Worm (Caenorhabditis elegans) whole organism, late embryonic: ENCODE results near the gene rft-2.

Experiments used
- K02D7.2 ChIP-seq: sonication (generic microtip); optimal IDR thresholded peaks from 2 replicates; lab custom pipeline; 2017; ENCODE audit warnings: mild to moderate bottlenecking, missing genetic modification characterization, missing compliant biosample characterization
- T23F11.4 ChIP-seq: fragments of 200-800 bp; sonication (Bioruptor generic); optimal IDR thresholded peaks from 2 replicates; lab custom pipeline; 2018; ENCODE audit warnings: mild to moderate bottlenecking, missing genetic modification characterization, missing compliant biosample characterization
- Y22D7AL.16 ChIP-seq: sonication (generic microtip); optimal IDR thresholded peaks from 2 replicates; lab custom pipeline; 2016; ENCODE audit warnings: missing genetic modification characterization, missing compliant biosample characterization
- ahr-1 ChIP-seq: sonication (generic microtip); optimal IDR thresholded peaks from 2 replicates; lab custom pipeline; 2016; ENCODE audit warnings: missing genetic modification characterization, missing compliant biosample characterization
- ceh-14 ChIP-seq: sonication (generic microtip); optimal IDR thresholded peaks from 2 replicates; lab custom pipeline; 2016; ENCODE audit warnings: missing genotype, missing genetic modification characterization, missing compliant biosample characterization
- ceh-19 ChIP-seq: fragments of 200-800 bp; sonication (Bioruptor generic); optimal IDR thresholded peaks from 2 replicates; lab custom pipeline; 2018; ENCODE audit warnings: mild to moderate bottlenecking, missing genetic modification characterization, missing compliant biosample characterization
- ceh-2 ChIP-seq: sonication (generic microtip); optimal IDR thresholded peaks from 2 replicates; lab custom pipeline; 2016; ENCODE audit warnings: missing genotype, missing genetic modification characterization, missing compliant biosample characterization
- ceh-22 ChIP-seq: sonication (generic microtip); optimal IDR thresholded peaks from 2 replicates; lab custom pipeline; 2017; ENCODE audit warnings: missing biosample characterization, missing genetic modification characterization
- ceh-24 ChIP-seq: sonication (generic microtip); optimal IDR thresholded peaks from 2 replicates; lab custom pipeline; 2016; ENCODE audit warnings: mild to moderate bottlenecking, missing genetic modification characterization, missing compliant biosample characterization
- ceh-30 ChIP-seq: fragments of 150-350 bp; optimal IDR thresholded peaks from 2 replicates; lab custom pipeline; 2014; ENCODE audit warnings: missing biosample characterization, missing genetic modification characterization
- ceh-31 ChIP-seq: sonication (generic microtip); optimal IDR thresholded peaks from 2 replicates; lab custom pipeline; 2016; ENCODE audit warnings: missing genetic modification characterization, missing compliant biosample characterization
- ceh-34 ChIP-seq: sonication (generic microtip); optimal IDR thresholded peaks from 2 replicates; lab custom pipeline; 2016; ENCODE audit warnings: mild to moderate bottlenecking, missing genetic modification characterization, missing compliant biosample characterization
- ceh-6 ChIP-seq: fragments of 200-800 bp; sonication (Bioruptor generic); optimal IDR thresholded peaks from 2 replicates; lab custom pipeline; 2018; ENCODE audit warnings: mild to moderate bottlenecking, missing genetic modification characterization, missing compliant biosample characterization
- ceh-9 ChIP-seq: sonication (generic microtip); optimal IDR thresholded peaks from 2 replicates; lab custom pipeline; 2016; ENCODE audit warnings: mild to moderate bottlenecking, missing genetic modification characterization, inconsistent platforms, missing compliant biosample characterization
- dmd-4 ChIP-seq: sonication (generic microtip); optimal IDR thresholded peaks from 2 replicates; lab custom pipeline; 2016; ENCODE audit warnings: borderline replicate concordance, missing genetic modification characterization, missing compliant biosample characterization
- dve-1 ChIP-seq: sonication (generic microtip); optimal IDR thresholded peaks from 2 replicates; lab custom pipeline; 2017; ENCODE audit warnings: antibody characterized with exemption, mild to moderate bottlenecking, missing genetic modification characterization, missing compliant biosample characterization
- elt-2 ChIP-seq: sonication (generic microtip); optimal IDR thresholded peaks from 2 replicates; lab custom pipeline; 2016; ENCODE audit warnings: missing genetic modification reagents, missing genetic modification characterization, missing compliant biosample characterization
- elt-4 ChIP-seq: sonication (generic microtip); optimal IDR thresholded peaks from 2 replicates; lab custom pipeline; 2016; ENCODE audit warnings: missing genetic modification characterization, missing compliant biosample characterization
- ets-4 ChIP-seq: sonication (generic microtip); optimal IDR thresholded peaks from 2 replicates; lab custom pipeline; 2016; ENCODE audit warnings: missing genetic modification characterization, missing compliant biosample characterization
- eyg-1 ChIP-seq: sonication (generic microtip); optimal IDR thresholded peaks from 2 replicates; lab custom pipeline; 2016; ENCODE audit warnings: missing genotype, missing genetic modification characterization, missing compliant biosample characterization
- fkh-6 ChIP-seq: sonication (generic microtip); optimal IDR thresholded peaks from 2 replicates; lab custom pipeline; 2016; ENCODE audit warnings: missing genetic modification characterization, missing compliant biosample characterization
- gmeb-2 ChIP-seq: sonication (generic microtip); optimal IDR thresholded peaks from 2 replicates; lab custom pipeline; 2016; ENCODE audit warnings: missing genetic modification characterization, inconsistent platforms, missing compliant biosample characterization
- hlh-15 ChIP-seq: sonication (generic microtip); optimal IDR thresholded peaks from 2 replicates; lab custom pipeline; 2016; ENCODE audit warnings: missing genetic modification characterization, missing compliant biosample characterization
- hlh-30 ChIP-seq: sonication (generic microtip); optimal IDR thresholded peaks from 2 replicates; lab custom pipeline; 2017; ENCODE audit warnings: antibody characterized with exemption, missing genetic modification characterization, missing compliant biosample characterization; ENCODE audit not compliant: insufficient read depth
- lim-6 ChIP-seq: sonication (generic microtip); optimal IDR thresholded peaks from 2 replicates; lab custom pipeline; 2016; ENCODE audit warnings: missing genetic modification characterization, missing compliant biosample characterization
- lin-11 ChIP-seq: fragments of 200-800 bp; sonication (Bioruptor generic); optimal IDR thresholded peaks from 2 replicates; lab custom pipeline; 2018; ENCODE audit warnings: mild to moderate bottlenecking, missing genetic modification characterization, missing compliant biosample characterization
- madf-2 ChIP-seq: sonication (generic microtip); optimal IDR thresholded peaks from 2 replicates; lab custom pipeline; 2017; ENCODE audit warnings: missing genetic modification characterization, missing compliant biosample characterization
- mec-3 ChIP-seq: sonication (generic microtip); optimal IDR thresholded peaks from 2 replicates; lab custom pipeline; 2016; ENCODE audit warnings: borderline replicate concordance, missing genetic modification characterization, missing compliant biosample characterization
- nfya-1 ChIP-seq: sonication (generic microtip); optimal IDR thresholded peaks from 2 replicates; lab custom pipeline; 2017; ENCODE audit warnings: missing genetic modification characterization, mild to moderate bottlenecking, missing compliant biosample characterization, antibody characterized with exemption, moderate library complexity
- npax-4 ChIP-seq: sonication (generic microtip); optimal IDR thresholded peaks from 2 replicates; lab custom pipeline; 2016; ENCODE audit warnings: missing genetic modification characterization, missing compliant biosample characterization
- odd-2 ChIP-seq: sonication (generic microtip); optimal IDR thresholded peaks from 2 replicates; lab custom pipeline; 2017; ENCODE audit warnings: antibody characterized with exemption, mild to moderate bottlenecking, missing genetic modification characterization, missing compliant biosample characterization
- pqm-1 ChIP-seq: sonication (generic microtip); optimal IDR thresholded peaks from 2 replicates; lab custom pipeline; 2016; ENCODE audit warnings: missing genetic modification characterization, missing compliant biosample characterization
- pros-1 ChIP-seq: fragments of 150-350 bp; optimal IDR thresholded peaks from 2 replicates; lab custom pipeline; 2014; ENCODE audit warnings: missing biosample characterization, missing genetic modification reagents, missing genetic modification characterization
- ref-2 ChIP-seq: sonication (generic microtip); optimal IDR thresholded peaks from 2 replicates; lab custom pipeline; 2016; ENCODE audit warnings: missing genetic modification characterization, missing compliant biosample characterization
- sox-4 ChIP-seq: sonication (generic microtip); optimal IDR thresholded peaks from 2 replicates; lab custom pipeline; 2017; ENCODE audit warnings: mild to moderate bottlenecking, missing genetic modification characterization, inconsistent platforms, missing compliant biosample characterization
- syd-9 ChIP-seq: sonication (generic microtip); optimal IDR thresholded peaks from 2 replicates; lab custom pipeline; 2016; ENCODE audit warnings: mild to moderate bottlenecking, missing genetic modification characterization, moderate library complexity, missing compliant biosample characterization
- tbx-2 ChIP-seq: sonication (generic microtip); optimal IDR thresholded peaks from 2 replicates; lab custom pipeline; 2016; ENCODE audit warnings: missing genetic modification characterization, missing compliant biosample characterization
- ttx-3 ChIP-seq: sonication (generic microtip); optimal IDR thresholded peaks from 2 replicates; lab custom pipeline; 2016; ENCODE audit warnings: missing genetic modification reagents, missing genetic modification characterization, missing compliant biosample characterization
- unc-3 ChIP-seq, 2 experiments: fragments of 200-800 bp in 1 of 2; sonication (Bioruptor generic) in 1 of 2; sonication (generic microtip) in 1 of 2; conservative IDR thresholded peaks in 1 of 2; optimal IDR thresholded peaks in 1 of 2; 2 replicates each; pipeline versions ENCODE4 v1.3.6 to Lab custom; 2016 to 2022; ENCODE audit warnings: missing compliant biosample characterization in 2 of 2, missing genetic modification characterization in 2 of 2, missing genetic modification reagents in 1 of 2
- unc-55 ChIP-seq: sonication (generic microtip); optimal IDR thresholded peaks from 2 replicates; lab custom pipeline; 2017; ENCODE audit warnings: missing biosample characterization, missing genetic modification reagents, missing genetic modification characterization
- zip-5 ChIP-seq: sonication (generic microtip); optimal IDR thresholded peaks from 2 replicates; lab custom pipeline; 2016; ENCODE audit warnings: missing genetic modification characterization, missing compliant biosample characterization
- ztf-16 ChIP-seq: sonication (generic microtip); optimal IDR thresholded peaks from 2 replicates; lab custom pipeline; 2017; ENCODE audit warnings: missing genetic modification characterization, missing compliant biosample characterization

Gene rft-2

ce11 chrV:4410643-4411042 is 39.7 kb downstream of the rft-2 start, which contains the start of gene Y47D7A.3:
Y47D7A.3 (plus strand) TSS chrV:4410943.
- TF ChIP-seq Y22D7AL.16 (tag; lab: Kevin White, UChicago) (no peak), pros-1 (tag; lab: Kevin White, UChicago) (no peak), nfya-1 (no peak), ceh-24 (tag; lab: Kevin White, UChicago) (no peak), lin-11 (tag; lab: Kevin White, UChicago) (no peak), ceh-31 (tag; lab: Kevin White, UChicago) (no peak), hlh-15 (tag; lab: Kevin White, UChicago) (no peak), npax-4 (no peak), zip-5 (tag; lab: Kevin White, UChicago) (no peak), lim-6 (tag; lab: Kevin White, UChicago) (no peak), T23F11.4 (no peak), fkh-6 (tag; lab: Kevin White, UChicago) (no peak), syd-9 (tag; lab: Kevin White, UChicago) (no peak), ceh-6 (no peak), unc-3 (GFP tag; conservative IDR thresholded peaks at IDR 0.05; lab: Robert Waterston, UW) (no peak), unc-3 (tag; optimal IDR thresholded peaks at IDR 0.05; lab: Kevin White, UChicago) (no peak), ceh-30 (no peak)

ce11 chrV:4407519-4407918 is 42.8 kb downstream of the rft-2 start, which contains the start of gene nhr-118:
nhr-118 (plus strand) TSS chrV:4407819.
- no peak for TF ChIP-seq odd-2 (tag; lab: Kevin White, UChicago)
- no peak for TF ChIP-seq ahr-1
- no peak for TF ChIP-seq hlh-30 (tag; lab: Kevin White, UChicago)
- TF ChIP-seq sox-4 (tag; lab: Kevin White, UChicago), result no peak
- no peak for TF ChIP-seq dve-1
- no peak for TF ChIP-seq ceh-9
- no peak for TF ChIP-seq elt-4 (tag; lab: Kevin White, UChicago)

ce11 chrV:4401865-4402264 is 48.5 kb downstream of the rft-2 start, which contains the start of gene F13A2.5:
F13A2.5 (minus strand) TSS chrV:4401965.
- TF ChIP-seq ttx-3 (tag; lab: Kevin White, UChicago) (no peak), elt-2 (no peak), ceh-31 (tag; lab: Kevin White, UChicago) (no peak), T23F11.4 (no peak), eyg-1 (tag; lab: Kevin White, UChicago) (no peak), zip-5 (tag; lab: Kevin White, UChicago) (no peak), unc-3 (GFP tag; conservative IDR thresholded peaks at IDR 0.05; lab: Robert Waterston, UW) (no peak), unc-3 (tag; optimal IDR thresholded peaks at IDR 0.05; lab: Kevin White, UChicago) (no peak), ceh-6 (no peak), madf-2 (tag; lab: Kevin White, UChicago) (no peak), ceh-34 (no peak), ceh-19 (GFP tag; lab: Kevin White, UChicago) (no peak), ceh-14 (tag; lab: Kevin White, UChicago) (no peak), odd-2 (tag; lab: Kevin White, UChicago) (no peak), unc-55 (GFP tag; lab: Kevin White, UChicago) (no peak), K02D7.2 (tag; lab: Kevin White, UChicago) (no peak), nfya-1 (no peak)

- TF ChIP-seq sox-4 (tag; lab: Kevin White, UChicago), result no peak
- TF ChIP-seq ztf-16 (tag; lab: Kevin White, UChicago), result no peak
- no peak for TF ChIP-seq K02D7.2 (tag; lab: Kevin White, UChicago)
- TF ChIP-seq ets-4 (tag; lab: Kevin White, UChicago), result no peak
- TF ChIP-seq npax-4, result no peak
- TF ChIP-seq ceh-22 (tag; lab: Kevin White, UChicago), result no peak
- no peak for TF ChIP-seq T23F11.4
- TF ChIP-seq gmeb-2 (tag; lab: Kevin White, UChicago), result no peak
- TF ChIP-seq ref-2 (tag; lab: Kevin White, UChicago), result no peak
- TF ChIP-seq dmd-4, result no peak
- TF ChIP-seq pqm-1, result no peak
- no peak for TF ChIP-seq tbx-2 (tag; lab: Kevin White, UChicago)
- no peak for TF ChIP-seq elt-4 (tag; lab: Kevin White, UChicago)
- TF ChIP-seq ceh-2 (tag; lab: Kevin White, UChicago), result no peak
- no peak for TF ChIP-seq mec-3 (tag; lab: Kevin White, UChicago)
Observed at ce11 chrV:4400118-4400517, 50.2 kb downstream of the rft-2 start, which contains the start of gene F13A2.4. F13A2.4 (minus strand) TSS chrV:4400218.
